Worm (Caenorhabditis elegans) whole organism, early embryonic: Measurements from ENCODE around the gene F56B3.2.

Experiments used
- B0310.2 ChIP-seq: sonication (generic microtip); optimal IDR thresholded peaks from 2 replicates; lab custom pipeline; 2016; ENCODE audit warnings: mild to moderate bottlenecking, missing genetic modification characterization, missing compliant biosample characterization
- ama-1 ChIP-seq: fragments of 150-350 bp; optimal IDR thresholded peaks from 2 replicates; lab custom pipeline; 2014
- ceh-13 ChIP-seq: fragments of 200-800 bp; sonication (Bioruptor generic); optimal IDR thresholded peaks from 2 replicates; lab custom pipeline; 2018; ENCODE audit warnings: mild to moderate bottlenecking, missing genetic modification characterization, missing compliant biosample characterization
- ets-7 ChIP-seq: sonication (generic microtip); optimal IDR thresholded peaks from 2 replicates; lab custom pipeline; 2016; ENCODE audit warnings: missing genotype, missing genetic modification characterization, missing compliant biosample characterization
- flt-1 ChIP-seq: fragments of 200-800 bp; sonication (Bioruptor generic); IDR thresholded peaks from 2 replicates; pipeline ENCODE4 v1.3.6; 2022; ENCODE audit warnings: missing genetic modification characterization, missing compliant biosample characterization
- hmbx-1 ChIP-seq: sonication (generic microtip); optimal IDR thresholded peaks from 2 replicates; lab custom pipeline; 2016; ENCODE audit warnings: mild to moderate bottlenecking, missing genetic modification characterization, missing compliant biosample characterization
- hmg-4 ChIP-seq: fragments of 200-800 bp; sonication (Bioruptor generic); optimal IDR thresholded peaks from 2 replicates; lab custom pipeline; 2018; ENCODE audit warnings: mild to moderate bottlenecking, missing genetic modification characterization, missing compliant biosample characterization
- hnd-1 ChIP-seq: sonication (generic microtip); optimal IDR thresholded peaks from 2 replicates; lab custom pipeline; 2016; ENCODE audit warnings: missing genetic modification characterization, missing compliant biosample characterization
- pes-1 ChIP-seq: fragments of 200-800 bp; sonication (Bioruptor generic); IDR thresholded peaks from 2 replicates; pipeline ENCODE4 v1.3.6; 2022; ENCODE audit warnings: missing genetic modification reagents, missing genetic modification characterization, missing compliant biosample characterization
- sea-1 ChIP-seq: fragments of 200-800 bp; sonication (Bioruptor generic); conservative IDR thresholded peaks from 2 replicates; pipeline ENCODE4 v1.3.6; 2022; ENCODE audit warnings: missing genetic modification characterization, missing compliant biosample characterization
- tbx-11 ChIP-seq: fragments of 200-800 bp; sonication (Bioruptor generic); IDR thresholded peaks from 2 replicates; pipeline ENCODE4 v1.3.6; 2022; ENCODE audit warnings: missing genetic modification characterization, missing compliant biosample characterization
- tbx-37 ChIP-seq: fragments of 200-800 bp; sonication (Bioruptor generic); conservative IDR thresholded peaks from 2 replicates; pipeline ENCODE4 v1.3.6; 2022; ENCODE audit warnings: missing genetic modification reagents, missing genetic modification characterization, missing compliant biosample characterization

- TF ChIP-seq ets-7 (tag; lab: Kevin White, UChicago) (no peak), pes-1 (no peak), ama-1 (no peak), hmbx-1 (tag; lab: Kevin White, UChicago) (no peak), ceh-13 (GFP tag; lab: Kevin White, UChicago) (no peak), tbx-37 (GFP tag; lab: Robert Waterston, UW) (no peak), B0310.2 (tag; lab: Kevin White, UChicago) (no peak), tbx-11 (no peak), hmg-4 (GFP tag; lab: Kevin White, UChicago) (no peak), hnd-1 (tag; lab: Kevin White, UChicago) (no peak), flt-1 (GFP tag; lab: Robert Waterston, UW) (no peak), sea-1 (GFP tag; lab: Robert Waterston, UW) (no peak)
Observed at ce11 chrIV:756956-757355, 11.4 kb downstream of the F56B3.2 start.
